Worm (Caenorhabditis elegans) whole organism, young adult: ENCODE data around the gene set-5.

Experiments
- K12H6.12 ChIP-seq: fragments of 200-800 bp; sonication (Bioruptor generic); optimal IDR thresholded peaks from 2 replicates; lab custom pipeline; 2018; ENCODE audit warnings: mild to moderate bottlenecking, missing genetic modification characterization, missing compliant biosample characterization
- Y53F4B.3 ChIP-seq: fragments of 200-800 bp; sonication (Bioruptor generic); IDR thresholded peaks from 2 replicates; pipeline ENCODE4 v1.3.6; 2022; ENCODE audit warnings: missing genetic modification reagents, missing genetic modification characterization, missing compliant biosample characterization
- Y53G8AR.9 ChIP-seq: fragments of 200-800 bp; sonication (Bioruptor generic); conservative IDR thresholded peaks from 2 replicates; pipeline ENCODE4 v1.3.6; 2022; ENCODE audit warnings: missing genetic modification reagents, missing genetic modification characterization, missing compliant biosample characterization
- aptf-2 ChIP-seq: fragments of 200-800 bp; sonication (Bioruptor generic); conservative IDR thresholded peaks from 2 replicates; pipeline ENCODE4 v1.3.6; 2022; ENCODE audit warnings: missing genetic modification reagents, missing genetic modification characterization, missing compliant biosample characterization
- attf-3 ChIP-seq: fragments of 200-800 bp; sonication (Bioruptor generic); conservative IDR thresholded peaks from 2 replicates; pipeline ENCODE4 v1.3.6; 2022; ENCODE audit warnings: missing genetic modification reagents, missing genetic modification characterization, missing compliant biosample characterization
- ceh-27 ChIP-seq: fragments of 200-800 bp; sonication (Bioruptor generic); optimal IDR thresholded peaks from 2 replicates; lab custom pipeline; 2018; ENCODE audit warnings: mild to moderate bottlenecking, missing genetic modification characterization, moderate library complexity, missing compliant biosample characterization
- die-1 ChIP-seq: sonication (generic microtip); optimal IDR thresholded peaks from 2 replicates; lab custom pipeline; 2016; ENCODE audit warnings: missing genotype, mild to moderate bottlenecking, missing genetic modification characterization, missing compliant biosample characterization
- madf-6 ChIP-seq: fragments of 200-800 bp; sonication (Bioruptor generic); IDR thresholded peaks from 2 replicates; pipeline ENCODE4 v1.3.6; 2022; ENCODE audit warnings: missing genetic modification reagents, missing genetic modification characterization, missing compliant biosample characterization
- sea-2 ChIP-seq: fragments of 200-800 bp; sonication (Bioruptor generic); IDR thresholded peaks from 2 replicates; pipeline ENCODE4 v1.3.6; 2022; ENCODE audit warnings: missing genetic modification characterization, missing compliant biosample characterization
- snpc-4 ChIP-seq, 5 experiments: fragments of 150-350 bp in 1 of 5; sonication (generic microtip) in 4 of 5; optimal IDR thresholded peaks; 2 replicates each; lab custom pipeline; 2014 to 2018; ENCODE audit warnings: missing genetic modification characterization in 5 of 5, missing biosample characterization in 3 of 5, antibody characterized with exemption in 2 of 5, mild to moderate bottlenecking in 2 of 5, missing compliant biosample characterization in 2 of 5, missing genotype in 2 of 5, moderate library complexity in 2 of 5, missing genetic modification reagents in 1 of 5

DNA sequence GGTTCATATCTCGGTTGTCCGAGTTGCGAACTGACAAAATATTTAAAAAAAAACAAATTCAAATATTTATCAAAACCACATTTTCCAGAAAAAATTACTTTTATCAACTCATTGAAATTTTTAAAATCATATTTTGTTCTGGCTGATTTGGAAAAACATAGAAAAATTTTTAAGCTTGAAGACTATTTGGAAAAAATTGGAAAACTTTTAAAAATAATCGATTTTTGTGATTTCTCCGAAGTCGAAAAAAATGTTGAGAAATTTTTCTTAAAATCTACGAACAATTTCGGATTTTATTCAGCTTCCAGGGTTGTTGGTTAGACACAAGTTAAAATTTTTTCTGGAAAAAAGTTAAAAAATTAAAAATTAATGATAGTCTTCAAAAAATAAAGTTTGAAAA is 38.1 kb downstream of the set-5 start, which contains the start of gene Y50E8A.5:
- TF ChIP-seq attf-3 = no peak
- no peak for TF ChIP-seq die-1 (tag; lab: Kevin White, UChicago)
- no peak for TF ChIP-seq Y53G8AR.9 (GFP tag; lab: Robert Waterston, UW)
- TF ChIP-seq ceh-27 (GFP tag; lab: Kevin White, UChicago) = no peak
- TF ChIP-seq Y53F4B.3 (GFP tag; lab: Robert Waterston, UW) = no peak
- TF ChIP-seq snpc-4 (GFP tag; optimal IDR thresholded peaks at IDR 0.05; lab: Kevin White, UChicago) = no peak
- no peak for TF ChIP-seq snpc-4 (tag; optimal IDR thresholded peaks at IDR 0.05; lab: Kevin White, UChicago)
- TF ChIP-seq madf-6 (GFP tag; lab: Robert Waterston, UW) = no peak
- no peak for TF ChIP-seq aptf-2 (GFP tag; lab: Robert Waterston, UW)
- TF ChIP-seq sea-2 = no peak
- no peak for TF ChIP-seq K12H6.12 (tag; lab: Kevin White, UChicago)
